Worm (Caenorhabditis elegans): ENCODE data around the gene F14H3.3.

DNA sequence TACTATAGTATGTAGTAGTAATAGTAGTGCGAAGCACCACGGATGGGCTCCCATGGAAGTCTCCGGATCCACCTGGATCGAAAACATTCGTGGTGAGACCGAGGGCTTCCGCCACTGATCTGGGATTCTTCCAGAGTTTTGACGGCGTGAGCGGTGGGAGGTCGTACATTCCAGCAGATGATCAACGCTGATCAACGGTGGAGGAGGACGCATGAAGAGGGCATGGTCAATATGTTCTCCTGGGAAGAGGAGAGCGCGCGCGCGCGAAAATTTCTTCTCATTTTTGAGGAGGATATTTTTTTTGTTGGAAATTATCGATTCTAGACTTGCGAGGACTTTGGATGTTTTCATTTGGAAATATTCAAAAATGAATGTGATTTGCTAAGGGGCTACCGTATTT is 19.8 kb downstream of the F14H3.3 start:
- TF ChIP-seq nhr-12 (tag; optimal IDR thresholded peaks at IDR 0.05) (no peak), egl-27 (tag; optimal IDR thresholded peaks at IDR 0.05) (no peak), ama-1 (optimal IDR thresholded peaks at IDR 0.05) (no peak), snpc-4 (tag; optimal IDR thresholded peaks at IDR 0.05) (no peak), nhr-77 (tag; optimal IDR thresholded peaks at IDR 0.05) (no peak), elt-3 (tag; optimal IDR thresholded peaks at IDR 0.05) (no peak), lsy-2 (tag; optimal IDR thresholded peaks at IDR 0.05) (no peak)
